Fruit fly (Drosophila melanogaster) whole organism, embryonic: ENCODE data around the gene sisA.

Experiments used
- Awh ChIP-seq: fragments of 200-800 bp; sonication (Bioruptor generic); IDR thresholded peaks from 2 replicates; pipeline ENCODE4, ENCODE4 v1.3.6; 2022; ENCODE audit warnings: missing biosample characterization, missing genetic modification characterization
- BtbVII ChIP-seq: fragments of 200-800 bp; sonication (Bioruptor generic); optimal IDR thresholded peaks from 3 replicates; lab custom pipeline; 2017; ENCODE audit warnings: missing biosample characterization, mild to moderate bottlenecking, missing genetic modification characterization
- CG10366 ChIP-seq: fragments of 200-800 bp; sonication (Bioruptor generic); IDR thresholded peaks from 2 replicates; pipeline ENCODE4 v1.3.6; 2022; ENCODE audit warnings: missing biosample characterization, missing genetic modification characterization
- CG11504 ChIP-seq: fragments of 200-800 bp; sonication (Bioruptor generic); optimal IDR thresholded peaks from 3 replicates; lab custom pipeline; 2019; ENCODE audit warnings: missing biosample characterization, mild to moderate bottlenecking, missing genetic modification characterization, moderate library complexity
- CG12659 ChIP-seq: fragments of 200-800 bp; sonication (Bioruptor generic); optimal IDR thresholded peaks from 3 replicates; lab custom pipeline; 2017; ENCODE audit warnings: mild to moderate bottlenecking, missing biosample characterization, missing genetic modification reagents, missing genetic modification characterization
- CG13296 ChIP-seq: fragments of 200-800 bp; sonication (Bioruptor generic); optimal IDR thresholded peaks from 3 replicates; lab custom pipeline; 2018; ENCODE audit warnings: missing biosample characterization, mild to moderate bottlenecking, missing genetic modification characterization
- CG13894 ChIP-seq: fragments of 200-800 bp; sonication (Bioruptor generic); optimal IDR thresholded peaks from 3 replicates; lab custom pipeline; 2018; ENCODE audit warnings: missing biosample characterization, mild to moderate bottlenecking, missing genetic modification characterization, moderate library complexity
- CG15011 ChIP-seq: fragments of 200-800 bp; sonication (Bioruptor generic); optimal IDR thresholded peaks from 3 replicates; lab custom pipeline; 2018; ENCODE audit warnings: missing biosample characterization, mild to moderate bottlenecking, missing genetic modification characterization
- CG15514 ChIP-seq: fragments of 200-800 bp; sonication (Bioruptor generic); optimal IDR thresholded peaks from 3 replicates; lab custom pipeline; 2017; ENCODE audit warnings: missing biosample characterization, missing genetic modification characterization, mild to moderate bottlenecking, moderate library complexity, missing genetic modification reagents
- CG17359 ChIP-seq: fragments of 200-800 bp; sonication (Bioruptor generic); optimal IDR thresholded peaks from 3 replicates; lab custom pipeline; 2018; ENCODE audit warnings: missing biosample characterization, mild to moderate bottlenecking, missing genetic modification characterization, moderate library complexity
- CG18599 ChIP-seq: fragments of 200-800 bp; sonication (Bioruptor generic); optimal IDR thresholded peaks from 3 replicates; lab custom pipeline; 2017; ENCODE audit warnings: missing biosample characterization, missing genetic modification characterization, mild to moderate bottlenecking, moderate library complexity, missing genetic modification reagents
- CG31441 ChIP-seq: fragments of 200-800 bp; sonication (Bioruptor generic); IDR thresholded peaks from 2 replicates; pipeline ENCODE4 v1.3.6; 2022; ENCODE audit warnings: missing biosample characterization, missing genetic modification characterization
- CG32767 ChIP-seq: fragments of 200-800 bp; sonication (Bioruptor generic); IDR thresholded peaks from 2 replicates; pipeline ENCODE4 v1.3.6; 2022; ENCODE audit warnings: missing biosample characterization, missing genetic modification characterization
- CG3281 ChIP-seq: fragments of 200-800 bp; sonication (Bioruptor generic); optimal IDR thresholded peaks from 3 replicates; lab custom pipeline; 2017; ENCODE audit warnings: missing biosample characterization, mild to moderate bottlenecking, missing genetic modification characterization
- CG33213 ChIP-seq: fragments of 200-800 bp; sonication (Bioruptor generic); optimal IDR thresholded peaks from 3 replicates; lab custom pipeline; 2016; ENCODE audit warnings: missing biosample characterization, missing genetic modification characterization
- CG42726 ChIP-seq: fragments of 200-800 bp; sonication (Bioruptor generic); IDR thresholded peaks from 2 replicates; pipeline ENCODE4 v1.3.6; 2022; ENCODE audit warnings: missing biosample characterization, missing genetic modification characterization; ENCODE audit not compliant: partially characterized antibody
- CG6254 ChIP-seq: fragments of 200-800 bp; sonication (Bioruptor generic); optimal IDR thresholded peaks from 3 replicates; lab custom pipeline; 2017; ENCODE audit warnings: mild to moderate bottlenecking, missing biosample characterization, missing genetic modification reagents, missing genetic modification characterization
- CG7271 ChIP-seq: fragments of 200-800 bp; sonication (Bioruptor generic); optimal IDR thresholded peaks from 2 replicates; lab custom pipeline; 2018; ENCODE audit warnings: missing biosample characterization, mild to moderate bottlenecking, missing genetic modification characterization, moderate library complexity
- CG7372 ChIP-seq: fragments of 200-800 bp; sonication (Bioruptor generic); IDR thresholded peaks from 2 replicates; pipeline ENCODE4 v1.3.6; 2022; ENCODE audit warnings: missing biosample characterization, missing genetic modification characterization
- CG7839 ChIP-seq: fragments of 200-800 bp; sonication (Bioruptor generic); optimal IDR thresholded peaks from 3 replicates; lab custom pipeline; 2018; ENCODE audit warnings: missing biosample characterization, mild to moderate bottlenecking, missing genetic modification characterization, moderate library complexity
- CG9727 ChIP-seq: fragments of 200-800 bp; sonication (Bioruptor generic); optimal IDR thresholded peaks from 3 replicates; lab custom pipeline; 2017; ENCODE audit warnings: missing biosample characterization, mild to moderate bottlenecking, missing genetic modification characterization
- CoRest ChIP-seq: fragments of 200-800 bp; sonication (Bioruptor generic); optimal IDR thresholded peaks from 3 replicates; lab custom pipeline; 2018; ENCODE audit warnings: missing biosample characterization, mild to moderate bottlenecking, missing genetic modification characterization, moderate library complexity
- D19B ChIP-seq: fragments of 200-800 bp; sonication (Bioruptor generic); optimal IDR thresholded peaks from 2 replicates; lab custom pipeline; 2017; ENCODE audit warnings: missing biosample characterization, mild to moderate bottlenecking, missing genetic modification characterization
- Dll ChIP-seq: fragments of 200-800 bp; sonication (Bioruptor generic); IDR thresholded peaks from 4 replicates; pipeline ENCODE4 v1.3.6; 2022; ENCODE audit warnings: missing biosample characterization, missing genetic modification characterization; ENCODE audit not compliant: partially characterized antibody
- Drgx ChIP-seq: fragments of 200-800 bp; sonication (Bioruptor generic); IDR thresholded peaks from 2 replicates; pipeline ENCODE4 v1.3.6; 2022; ENCODE audit warnings: missing biosample characterization, missing genetic modification characterization
- Eip74EF ChIP-seq, 2 experiments: fragments of 200-800 bp in 1 of 2; fragments of >200 bp in 1 of 2; sonication (Bioruptor generic) in 1 of 2; optimal IDR thresholded peaks; 2 replicates each; lab custom pipeline; 2017 to 2019; ENCODE audit warnings: missing biosample characterization in 2 of 2, missing genetic modification characterization in 2 of 2, mild to moderate bottlenecking in 1 of 2, moderate library complexity in 1 of 2
- Fer2 ChIP-seq: fragments of 200-800 bp; sonication (Bioruptor generic); optimal IDR thresholded peaks from 2 replicates; lab custom pipeline; 2018; ENCODE audit warnings: missing biosample characterization, mild to moderate bottlenecking, missing genetic modification characterization, moderate library complexity
- Hr51 ChIP-seq, 2 experiments: fragments of 200-800 bp; sonication (Bioruptor generic); optimal IDR thresholded peaks; 2 replicates in 1 of 2; 3 replicates in 1 of 2; lab custom pipeline; 2016 to 2018; ENCODE audit warnings: missing biosample characterization in 2 of 2, missing genetic modification characterization in 2 of 2, mild to moderate bottlenecking in 1 of 2, moderate library complexity in 1 of 2
- Ssrp ChIP-seq: fragments of 200-800 bp; sonication (Bioruptor generic); optimal IDR thresholded peaks from 2 replicates; lab custom pipeline; 2018; ENCODE audit warnings: missing biosample characterization, mild to moderate bottlenecking, missing genetic modification characterization, moderate library complexity
- ac ChIP-seq: fragments of 200-800 bp; sonication (Bioruptor generic); optimal IDR thresholded peaks from 3 replicates; lab custom pipeline; 2017; ENCODE audit warnings: missing biosample characterization, mild to moderate bottlenecking, missing genetic modification characterization
- bab2 ChIP-seq: fragments of 200-800 bp; sonication (Bioruptor generic); optimal IDR thresholded peaks from 2 replicates; lab custom pipeline; 2016; ENCODE audit warnings: missing biosample characterization, missing genetic modification characterization
- bowl ChIP-seq: fragments of 200-800 bp; sonication (Bioruptor generic); IDR thresholded peaks from 2 replicates; pipeline ENCODE4 v1.3.6; 2022; ENCODE audit warnings: missing biosample characterization, missing genetic modification characterization
- crp ChIP-seq, 2 experiments: fragments of 200-800 bp; sonication (Bioruptor generic); optimal IDR thresholded peaks; 2 replicates in 1 of 2; 3 replicates in 1 of 2; lab custom pipeline; 2017; ENCODE audit warnings: missing biosample characterization in 2 of 2, missing genetic modification characterization in 2 of 2, mild to moderate bottlenecking in 1 of 2, moderate library complexity in 1 of 2
- cwo ChIP-seq: fragments of 200-800 bp; sonication (Bioruptor generic); optimal IDR thresholded peaks from 3 replicates; lab custom pipeline; 2017; ENCODE audit warnings: missing biosample characterization, missing genetic modification characterization, mild to moderate bottlenecking, moderate library complexity, missing genetic modification reagents
- dpn ChIP-seq, 2 experiments: fragments of 200-800 bp; sonication (Bioruptor generic); optimal IDR thresholded peaks; 3 replicates each; lab custom pipeline; 2016; ENCODE audit warnings: missing biosample characterization in 2 of 2, missing genetic modification characterization in 2 of 2
- fru ChIP-seq: fragments of >200 bp; optimal IDR thresholded peaks from 2 replicates; lab custom pipeline; 2017
- gem ChIP-seq: fragments of 200-800 bp; sonication (Bioruptor generic); optimal IDR thresholded peaks from 2 replicates; lab custom pipeline; 2019; ENCODE audit warnings: missing biosample characterization, mild to moderate bottlenecking, missing genetic modification characterization, moderate library complexity
- ham ChIP-seq: fragments of 200-800 bp; sonication (Bioruptor generic); IDR thresholded peaks from 2 replicates; pipeline ENCODE4 v1.3.6; 2022; ENCODE audit warnings: missing biosample characterization, missing genetic modification characterization
- ken ChIP-seq: fragments of 200-800 bp; sonication (Bioruptor generic); IDR thresholded peaks from 3 replicates; pipeline ENCODE4 v1.3.6; 2022; ENCODE audit warnings: missing biosample characterization, missing genetic modification characterization
- kni ChIP-seq: fragments of 200-800 bp; sonication (Bioruptor generic); optimal IDR thresholded peaks from 3 replicates; lab custom pipeline; 2017; ENCODE audit warnings: mild to moderate bottlenecking, missing biosample characterization, missing genetic modification reagents, missing genetic modification characterization
- nerfin-2 ChIP-seq: fragments of 200-800 bp; sonication (Bioruptor generic); IDR thresholded peaks from 2 replicates; pipeline ENCODE4 v1.3.6; 2022; ENCODE audit warnings: missing biosample characterization, missing genetic modification characterization; ENCODE audit not compliant: partially characterized antibody
- nmo ChIP-seq: fragments of 200-800 bp; sonication (Bioruptor generic); optimal IDR thresholded peaks from 2 replicates; lab custom pipeline; 2018; ENCODE audit warnings: missing biosample characterization, mild to moderate bottlenecking, missing genetic modification characterization, moderate library complexity
- scrt ChIP-seq: fragments of 200-800 bp; sonication (Bioruptor generic); optimal IDR thresholded peaks from 2 replicates; lab custom pipeline; 2018; ENCODE audit warnings: missing biosample characterization, mild to moderate bottlenecking, missing genetic modification characterization, moderate library complexity
- seq ChIP-seq: fragments of 200-800 bp; sonication (Bioruptor generic); IDR thresholded peaks from 2 replicates; pipeline ENCODE4 v1.3.6; 2022; ENCODE audit warnings: missing biosample characterization, missing genetic modification characterization
- wor ChIP-seq: fragments of 200-800 bp; sonication (Bioruptor generic); IDR thresholded peaks from 2 replicates; pipeline ENCODE4 v1.3.6; 2022; ENCODE audit warnings: missing biosample characterization, missing genetic modification characterization
- z ChIP-seq: fragments of 200-800 bp; sonication (Bioruptor generic); IDR thresholded peaks from 3 replicates; pipeline ENCODE4 v1.3.6; 2022; ENCODE audit warnings: missing biosample characterization, missing genetic modification characterization
- zen2 ChIP-seq: fragments of 200-800 bp; sonication (Bioruptor generic); IDR thresholded peaks from 3 replicates; pipeline ENCODE4 v1.3.6; 2022; ENCODE audit warnings: missing biosample characterization, missing genetic modification characterization; ENCODE audit not compliant: partially characterized antibody

sisA gene

dm6 chrX:11302683-11303082, 19.5 kb downstream of the sisA start, which contains the start of gene CG44422 (continued):
- no peak for TF ChIP-seq CG10366 (GFP tag; lab: Robert Waterston, UW)

dm6 chrX:11295412-11296006, 26.6 kb downstream of the sisA start:
- TF ChIP-seq kni (GFP tag; lab: Kevin White, UChicago) (no peak), Hr51 (GFP tag; optimal IDR thresholded peaks at IDR 0.05; lab: Kevin White, UChicago) (peak in 1 of 2 experiments; percentile 31), CG7271 (tag; lab: Kevin White, UChicago) (no peak), bowl (no peak), CG3281 (GFP tag; lab: Kevin White, UChicago) (peak; percentile 39), CG9727 (GFP tag; lab: Kevin White, UChicago) (peak; percentile 18), CG13894 (tag; lab: Kevin White, UChicago) (peak; percentile 39), nerfin-2 (GFP tag; lab: Robert Waterston, UW) (no peak), seq (GFP tag; lab: Robert Waterston, UW) (no peak), scrt (GFP tag; lab: Kevin White, UChicago) (peak; percentile 6), crp (GFP tag; optimal IDR thresholded peaks at IDR 0.05; lab: Kevin White, UChicago) (no peak), CG18599 (GFP tag; lab: Kevin White, UChicago) (peak; percentile 76), ham (GFP tag; lab: Robert Waterston, UW) (no peak), CG33213 (GFP tag; lab: Kevin White, UChicago) (no peak), Fer2 (tag; lab: Kevin White, UChicago) (no peak), bab2 (no peak), CG7839 (peak; percentile 53), dpn (GFP tag; optimal IDR thresholded peaks at IDR 0.05; lab: Kevin White, UChicago) (no peak), fru (no peak), CG7372 (GFP tag; lab: Robert Waterston, UW) (no peak), cwo (GFP tag; lab: Kevin White, UChicago) (peak; percentile 35), Awh (no peak), D19B (no peak), CG31441 (0 out of 2 replicates have a peak, but pooled peaks have one; percentile 28), zen2 (GFP tag; lab: Robert Waterston, UW) (no peak), Drgx (no peak), Dll (GFP tag; lab: Robert Waterston, UW) (no peak), CG17359 (tag; lab: Kevin White, UChicago) (no peak), CG15011 (no peak), CG15514 (peak; percentile 5), ken (GFP tag; lab: Robert Waterston, UW) (no peak), wor (no peak), CG11504 (tag; lab: Kevin White, UChicago) (peak; percentile 51), CG32767 (no peak), BtbVII (GFP tag; lab: Kevin White, UChicago) (peak; percentile 8), CG6254 (GFP tag; lab: Kevin White, UChicago) (no peak), Eip74EF (GFP tag; optimal IDR thresholded peaks at IDR 0.05; lab: Kevin White, UChicago) (no peak), ac (GFP tag; lab: Kevin White, UChicago) (no peak), CG12659 (GFP tag; lab: Kevin White, UChicago) (peak; percentile 5), CG42726 (GFP tag; lab: Robert Waterston, UW) (no peak), CG13296 (peak; percentile 32), gem (peak; percentile 52), nmo (GFP tag; lab: Kevin White, UChicago) (no peak), CoRest (peak; percentile 2), z (GFP tag; lab: Robert Waterston, UW) (no peak), Ssrp (tag; lab: Kevin White, UChicago) (no peak)
